Worm (Caenorhabditis elegans) whole organism, young adult: ENCODE results near the gene ZC250.4.

Source experiments
- F57A8.1 ChIP-seq: fragments of 200-800 bp; sonication (Bioruptor generic); optimal IDR thresholded peaks from 2 replicates; lab custom pipeline; 2018; ENCODE audit warnings: mild to moderate bottlenecking, missing genetic modification characterization, moderate library complexity, missing compliant biosample characterization
- ama-1 ChIP-seq, 3 experiments: fragments of 150-350 bp in 1 of 3; sonication (generic microtip) in 2 of 3; optimal IDR thresholded peaks; 2 replicates each; lab custom pipeline; 2014 to 2018; ENCODE audit warnings: missing biosample characterization in 2 of 3, missing genetic modification characterization in 2 of 3, missing genetic modification reagents in 2 of 3
- cebp-2 ChIP-seq: fragments of 200-800 bp; sonication (Bioruptor generic); IDR thresholded peaks from 2 replicates; pipeline ENCODE4 v1.3.6; 2022; ENCODE audit warnings: missing genetic modification characterization, missing compliant biosample characterization
- dpl-1 ChIP-seq: fragments of 150-350 bp; optimal IDR thresholded peaks from 2 replicates; lab custom pipeline; 2014; ENCODE audit warnings: missing biosample characterization, missing genetic modification reagents, missing genetic modification characterization
- efl-1 ChIP-seq: fragments of 150-350 bp; optimal IDR thresholded peaks from 2 replicates; lab custom pipeline; 2014; ENCODE audit warnings: missing biosample characterization, missing genetic modification reagents, missing genetic modification characterization
- gei-17 ChIP-seq: fragments of 200-800 bp; sonication (Bioruptor generic); optimal IDR thresholded peaks from 2 replicates; lab custom pipeline; 2018; ENCODE audit warnings: mild to moderate bottlenecking, missing genetic modification characterization, missing compliant biosample characterization
- hmg-20 ChIP-seq: fragments of 200-800 bp; sonication (Bioruptor generic); IDR thresholded peaks from 2 replicates; pipeline ENCODE4 v1.3.6; 2022; ENCODE audit warnings: missing genetic modification reagents, missing genetic modification characterization, missing compliant biosample characterization
- hsf-1 ChIP-seq: fragments of 200-800 bp; sonication (Bioruptor generic); IDR thresholded peaks from 2 replicates; pipeline ENCODE4 v1.3.6; 2022; ENCODE audit warnings: missing genetic modification reagents, missing genetic modification characterization, missing compliant biosample characterization
- lin-35 ChIP-seq, 3 experiments: fragments of 150-350 bp in 2 of 3; sonication (generic microtip) in 1 of 3; optimal IDR thresholded peaks; 2 replicates each; lab custom pipeline; 2014 to 2018; ENCODE audit warnings: missing biosample characterization in 3 of 3, missing genetic modification characterization in 3 of 3, missing genetic modification reagents in 3 of 3
- lin-40 ChIP-seq: sonication (generic microtip); optimal IDR thresholded peaks from 2 replicates; lab custom pipeline; 2016; ENCODE audit warnings: missing genetic modification characterization, mild to moderate bottlenecking, missing compliant biosample characterization, missing genotype, missing genetic modification reagents
- tbx-9 ChIP-seq: sonication (generic microtip); optimal IDR thresholded peaks from 2 replicates; lab custom pipeline; 2016; ENCODE audit warnings: borderline replicate concordance, missing genetic modification characterization, inconsistent platforms, missing compliant biosample characterization
- unc-62 ChIP-seq: fragments of 150-350 bp; optimal IDR thresholded peaks from 2 replicates; lab custom pipeline; 2014; ENCODE audit warnings: missing biosample characterization, missing genetic modification reagents, missing genetic modification characterization
- ztf-6 ChIP-seq: fragments of 200-800 bp; sonication (Bioruptor generic); IDR thresholded peaks from 2 replicates; pipeline ENCODE4 v1.3.6; 2022; ENCODE audit warnings: missing genetic modification reagents, missing genetic modification characterization, missing compliant biosample characterization

DNA sequence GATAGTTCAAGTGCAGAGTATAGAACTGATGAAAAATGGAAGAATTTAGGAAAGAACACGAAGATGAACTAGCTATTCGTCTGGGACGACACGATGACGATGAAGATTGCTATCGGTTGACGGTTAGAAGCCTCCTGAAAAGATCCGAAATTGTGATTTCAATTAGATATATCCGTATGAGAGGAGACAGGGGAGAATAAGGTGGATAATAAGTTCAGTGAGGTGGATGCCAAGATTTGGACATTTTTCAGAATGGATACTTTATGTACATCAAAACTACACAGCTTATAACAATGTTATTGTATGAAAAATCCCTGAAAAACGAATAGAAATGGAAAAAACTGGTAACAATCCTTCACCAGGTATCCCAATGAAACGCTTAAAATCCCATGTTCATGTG lies 14.8 kb downstream of the ZC250.4 start, which contains the start of gene nstp-3:
- TF ChIP-seq ama-1 (optimal IDR thresholded peaks at IDR 0.05; lab: Kevin White, UChicago): no peak
- no peak for TF ChIP-seq ama-1 (GFP tag; optimal IDR thresholded peaks at IDR 0.05; lab: Kevin White, UChicago)
- TF ChIP-seq cebp-2 (GFP tag; lab: Robert Waterston, UW): no peak
- TF ChIP-seq ztf-6 (GFP tag; lab: Robert Waterston, UW): no peak
- no peak for TF ChIP-seq tbx-9 (tag; lab: Kevin White, UChicago)
- TF ChIP-seq F57A8.1: no peak
- no peak for TF ChIP-seq gei-17 (GFP tag; lab: Kevin White, UChicago)
- no peak for TF ChIP-seq unc-62 (GFP tag; lab: Kevin White, UChicago)
- no peak for TF ChIP-seq efl-1
- TF ChIP-seq hmg-20 (GFP tag; lab: Robert Waterston, UW): no peak
- TF ChIP-seq dpl-1: no peak
- TF ChIP-seq lin-40 (tag; lab: Kevin White, UChicago): no peak
- no peak for TF ChIP-seq hsf-1 (GFP tag; lab: Robert Waterston, UW)
- no peak for TF ChIP-seq lin-35 (GFP tag; optimal IDR thresholded peaks at IDR 0.05; lab: Kevin White, UChicago)
